Worm (Caenorhabditis elegans) whole organism, young adult: ENCODE data around the gene flap-1.

Experiments
- Y56A3A.18 ChIP-seq: fragments of 200-800 bp; sonication (Bioruptor generic); IDR thresholded peaks from 2 replicates; pipeline ENCODE4 v1.3.6; 2022; ENCODE audit warnings: missing genetic modification reagents, missing genetic modification characterization, missing compliant biosample characterization
- ama-1 ChIP-seq, 3 experiments: fragments of 150-350 bp in 1 of 3; sonication (generic microtip) in 2 of 3; optimal IDR thresholded peaks; 2 replicates each; lab custom pipeline; 2014 to 2018; ENCODE audit warnings: missing biosample characterization in 2 of 3, missing genetic modification characterization in 2 of 3, missing genetic modification reagents in 2 of 3
- atf-7 ChIP-seq: sonication (generic microtip); optimal IDR thresholded peaks from 2 replicates; lab custom pipeline; 2017; ENCODE audit warnings: mild to moderate bottlenecking, missing genetic modification characterization, missing compliant biosample characterization
- attf-6 ChIP-seq: fragments of 200-800 bp; sonication (Bioruptor generic); IDR thresholded peaks from 2 replicates; pipeline ENCODE4 v1.3.6; 2022; ENCODE audit warnings: missing genetic modification reagents, missing genetic modification characterization, missing compliant biosample characterization
- efl-1 ChIP-seq: fragments of 150-350 bp; optimal IDR thresholded peaks from 2 replicates; lab custom pipeline; 2014; ENCODE audit warnings: missing biosample characterization, missing genetic modification reagents, missing genetic modification characterization
- him-1 ChIP-seq: sonication (generic microtip); optimal IDR thresholded peaks from 2 replicates; lab custom pipeline; 2016; ENCODE audit warnings: missing genotype, missing genetic modification reagents, missing genetic modification characterization, missing compliant biosample characterization
- lin-35 ChIP-seq, 3 experiments: fragments of 150-350 bp in 2 of 3; sonication (generic microtip) in 1 of 3; optimal IDR thresholded peaks; 2 replicates each; lab custom pipeline; 2014 to 2018; ENCODE audit warnings: missing biosample characterization in 3 of 3, missing genetic modification characterization in 3 of 3, missing genetic modification reagents in 3 of 3
- nfyb-1 ChIP-seq: fragments of 200-800 bp; sonication (Bioruptor generic); IDR thresholded peaks from 2 replicates; pipeline ENCODE4 v1.3.6; 2022; ENCODE audit warnings: missing genetic modification reagents, missing genetic modification characterization, missing compliant biosample characterization
- pha-4 ChIP-seq: fragments of 150-350 bp; sonication (generic microtip); optimal IDR thresholded peaks from 2 replicates; lab custom pipeline; 2014; ENCODE audit warnings: missing biosample characterization, missing genetic modification reagents, missing genetic modification characterization
- snpc-4 ChIP-seq, 5 experiments: fragments of 150-350 bp in 1 of 5; sonication (generic microtip) in 4 of 5; optimal IDR thresholded peaks; 2 replicates each; lab custom pipeline; 2014 to 2018; ENCODE audit warnings: missing genetic modification characterization in 5 of 5, missing biosample characterization in 3 of 5, antibody characterized with exemption in 2 of 5, mild to moderate bottlenecking in 2 of 5, missing compliant biosample characterization in 2 of 5, missing genotype in 2 of 5, moderate library complexity in 2 of 5, missing genetic modification reagents in 1 of 5
- unc-130 ChIP-seq: sonication (generic microtip); optimal IDR thresholded peaks from 2 replicates; lab custom pipeline; 2016; ENCODE audit warnings: missing genetic modification reagents, missing genetic modification characterization, missing compliant biosample characterization
- ztf-18 ChIP-seq: sonication (generic microtip); optimal IDR thresholded peaks from 2 replicates; lab custom pipeline; 2016; ENCODE audit warnings: missing genotype, mild to moderate bottlenecking, missing genetic modification characterization, missing compliant biosample characterization

ce11 chrIII:6961937-6962504, 33.4 kb upstream of the flap-1 start, which contains the start of the genes rpn-6.1 and F57B9.1:
- TF ChIP-seq unc-130 (GFP tag; lab: Kevin White, UChicago) (no peak), pha-4 (tag; lab: Kevin White, UChicago) (no peak), lin-35 (GFP tag; optimal IDR thresholded peaks at IDR 0.05; lab: Kevin White, UChicago) (no peak), efl-1 (GFP tag; lab: Kevin White, UChicago) (no peak), attf-6 (no peak), nfyb-1 (GFP tag; lab: Robert Waterston, UW) (no peak), him-1 (tag; lab: Kevin White, UChicago) (no peak), atf-7 (tag; lab: Kevin White, UChicago) (no peak), Y56A3A.18 (no peak), ama-1 (optimal IDR thresholded peaks at IDR 0.05; lab: Kevin White, UChicago) (no peak), ama-1 (GFP tag; optimal IDR thresholded peaks at IDR 0.05; lab: Kevin White, UChicago) (no peak), ztf-18 (tag; lab: Kevin White, UChicago) (no peak), snpc-4 (GFP tag; optimal IDR thresholded peaks at IDR 0.05; lab: Kevin White, UChicago) (no peak), snpc-4 (tag; optimal IDR thresholded peaks at IDR 0.05; lab: Kevin White, UChicago) (no peak)
